Worm (Caenorhabditis elegans): ENCODE measurements around the gene gmeb-2.

gmeb-2 gene

DNA sequence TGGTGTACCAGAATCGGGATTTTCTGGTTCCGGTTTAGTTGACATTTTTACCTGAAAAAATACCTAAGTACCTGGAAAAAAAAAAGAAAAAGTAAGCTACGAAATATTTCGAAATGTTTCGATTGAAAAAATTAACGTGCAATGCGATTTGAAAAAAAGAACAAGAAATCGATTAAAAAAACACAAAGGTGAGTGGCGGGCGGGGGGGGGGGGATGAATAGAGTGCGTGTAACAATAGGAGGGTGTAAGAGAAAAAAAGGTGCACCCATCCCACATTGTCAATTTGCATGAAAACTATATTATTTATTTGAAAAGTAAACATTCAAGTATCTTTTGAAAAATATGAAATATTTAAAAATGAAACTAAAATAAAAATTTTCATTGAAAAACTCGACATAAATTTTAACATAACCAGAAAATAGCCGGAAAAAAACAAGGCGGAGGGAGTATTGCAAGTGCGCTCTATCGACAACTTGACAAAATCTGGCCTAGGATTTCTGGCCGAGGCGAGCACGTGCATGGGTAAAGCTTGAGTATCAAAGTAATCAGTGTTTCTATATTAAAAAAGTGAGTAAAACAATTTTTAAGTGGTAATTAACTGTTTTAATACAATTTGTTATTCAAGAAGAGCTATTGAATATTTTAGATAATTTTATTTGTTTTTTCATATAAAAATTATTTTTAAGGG lies 12.9 kb upstream of the gmeb-2 start, which contains the start of the genes csb-1 and F53H4.4 (continued):
- TF ChIP-seq unc-30 (tag; optimal IDR thresholded peaks at IDR 0.05): no peak
- no peak for TF ChIP-seq ceh-63 (GFP tag; optimal IDR thresholded peaks at IDR 0.05)
- no peak for TF ChIP-seq hpl-2 (GFP tag; optimal IDR thresholded peaks at IDR 0.05)
- no peak for TF ChIP-seq grh-1 (GFP tag; IDR thresholded peaks at IDR 0.05)
- peak; percentile 88 for TF ChIP-seq rnt-1 (tag; optimal IDR thresholded peaks at IDR 0.05)
- TF ChIP-seq mab-9 (GFP tag; IDR thresholded peaks at IDR 0.05): no peak
- no peak for TF ChIP-seq nhr-76 (tag; optimal IDR thresholded peaks at IDR 0.05)
- TF ChIP-seq snu-23 (GFP tag; optimal IDR thresholded peaks at IDR 0.05): peak; percentile 78
- no peak for TF ChIP-seq pqm-1 (tag; optimal IDR thresholded peaks at IDR 0.05)
- TF ChIP-seq dpl-1 (GFP tag; optimal IDR thresholded peaks at IDR 0.05): peak; percentile 52 to 73 (median 59)
- no peak for TF ChIP-seq hlh-4 (tag; optimal IDR thresholded peaks at IDR 0.05)
- no peak for TF ChIP-seq lin-39 (tag; optimal IDR thresholded peaks at IDR 0.05)
- TF ChIP-seq snpc-4 (tag; optimal IDR thresholded peaks at IDR 0.05): peak; percentile 47
- TF ChIP-seq efl-1 (optimal IDR thresholded peaks at IDR 0.05): peak; percentile 56 to 66
- peak in 1 of 2 experiments; percentile 49 for TF ChIP-seq efl-1 (GFP tag; optimal IDR thresholded peaks at IDR 0.05 in 1 of 2)
- TF ChIP-seq egl-27 (tag; optimal IDR thresholded peaks at IDR 0.05): no peak
- no peak for TF ChIP-seq ama-1 (optimal IDR thresholded peaks at IDR 0.05)
- TF ChIP-seq lin-13 (GFP tag; optimal IDR thresholded peaks at IDR 0.05): peak; percentile 56
- TF ChIP-seq nhr-28 (tag; optimal IDR thresholded peaks at IDR 0.05): no peak
- peak; percentile 84 for TF ChIP-seq mep-1 (tag; optimal IDR thresholded peaks at IDR 0.05)
- no peak for TF ChIP-seq alr-1 (tag; optimal IDR thresholded peaks at IDR 0.05; ENCODE audit: borderline replicate concordance)
- peak; percentile 54 for TF ChIP-seq dsc-1 (tag; optimal IDR thresholded peaks at IDR 0.05)
- peak; percentile 75 for TF ChIP-seq tbx-2 (tag; optimal IDR thresholded peaks at IDR 0.05)
- TF ChIP-seq nhr-237 (tag; optimal IDR thresholded peaks at IDR 0.05): no peak
- TF ChIP-seq swsn-7 (tag; optimal IDR thresholded peaks at IDR 0.05): peak; percentile 62
- TF ChIP-seq ceh-82 (tag; optimal IDR thresholded peaks at IDR 0.05): peak in 2 of 3 experiments; percentile 30 to 62
- no peak for TF ChIP-seq mef-2 (tag; optimal IDR thresholded peaks at IDR 0.05)
- peak; percentile 26 to 97 for TF ChIP-seq mdl-1 (tag; optimal IDR thresholded peaks at IDR 0.05)
- TF ChIP-seq sox-4 (tag; optimal IDR thresholded peaks at IDR 0.05): peak; percentile 48
- TF ChIP-seq C16A3.4 (tag; optimal IDR thresholded peaks at IDR 0.05): peak; percentile 84
- TF ChIP-seq lin-35 (GFP tag; optimal IDR thresholded peaks at IDR 0.05): peak; percentile 66 to 76
- TF ChIP-seq lin-15B (tag; optimal IDR thresholded peaks at IDR 0.05): peak; percentile 79
- peak; percentile 17 for TF ChIP-seq F16B12.6 (tag; optimal IDR thresholded peaks at IDR 0.05)
- TF ChIP-seq zag-1 (tag; optimal IDR thresholded peaks at IDR 0.05): no peak
- no peak for TF ChIP-seq C34B4.2 (tag; optimal IDR thresholded peaks at IDR 0.05)
- TF ChIP-seq nhr-11 (tag; optimal IDR thresholded peaks at IDR 0.05): no peak
- TF ChIP-seq nhr-71 (tag; optimal IDR thresholded peaks at IDR 0.05): peak; percentile 86
- TF ChIP-seq nhr-84 (tag; optimal IDR thresholded peaks at IDR 0.05): no peak
- peak; percentile 80 for TF ChIP-seq lir-3 (tag; optimal IDR thresholded peaks at IDR 0.05; ENCODE audit: poor library complexity)
- no peak for TF ChIP-seq aha-1 (tag; optimal IDR thresholded peaks at IDR 0.05)
- TF ChIP-seq Y116A8C.19 (tag; optimal IDR thresholded peaks at IDR 0.05; ENCODE audit: borderline replicate concordance): no peak
- peak; percentile 55 for TF ChIP-seq nhr-77 (tag; optimal IDR thresholded peaks at IDR 0.05)
- no peak for TF ChIP-seq jun-1 (tag; optimal IDR thresholded peaks at IDR 0.05)
- TF ChIP-seq egl-13 (tag; optimal IDR thresholded peaks at IDR 0.05): peak; percentile 59
- peak; percentile 77 to 87 for TF ChIP-seq lsy-2 (tag; optimal IDR thresholded peaks at IDR 0.05)
- no peak for TF ChIP-seq vab-15 (tag; optimal IDR thresholded peaks at IDR 0.05)
- no peak for TF ChIP-seq ceh-8 (GFP tag; optimal IDR thresholded peaks at IDR 0.05)
- TF ChIP-seq hlh-17 (GFP tag; optimal IDR thresholded peaks at IDR 0.05; ENCODE audit: borderline replicate concordance): no peak
- TF ChIP-seq lin-14 (GFP tag; optimal IDR thresholded peaks at IDR 0.05): peak; percentile 90
- TF ChIP-seq nhr-19 (GFP tag; conservative IDR thresholded peaks at IDR 0.05): peak; percentile 71
- no peak for TF ChIP-seq aly-2 (tag; optimal IDR thresholded peaks at IDR 0.05)
- peak; percentile 78 for TF ChIP-seq unc-130 (tag; optimal IDR thresholded peaks at IDR 0.05)
- peak; percentile 58 for TF ChIP-seq skn-1 (tag; optimal IDR thresholded peaks at IDR 0.05)
